Worm (Caenorhabditis elegans): ENCODE results near the gene gcy-7.
"Not testable (repeated sequence)": the region's sequence is repeated elsewhere in the genome, so short reads cannot be mapped to it uniquely, and the experiment has no call there.

gcy-7 gene

DNA sequence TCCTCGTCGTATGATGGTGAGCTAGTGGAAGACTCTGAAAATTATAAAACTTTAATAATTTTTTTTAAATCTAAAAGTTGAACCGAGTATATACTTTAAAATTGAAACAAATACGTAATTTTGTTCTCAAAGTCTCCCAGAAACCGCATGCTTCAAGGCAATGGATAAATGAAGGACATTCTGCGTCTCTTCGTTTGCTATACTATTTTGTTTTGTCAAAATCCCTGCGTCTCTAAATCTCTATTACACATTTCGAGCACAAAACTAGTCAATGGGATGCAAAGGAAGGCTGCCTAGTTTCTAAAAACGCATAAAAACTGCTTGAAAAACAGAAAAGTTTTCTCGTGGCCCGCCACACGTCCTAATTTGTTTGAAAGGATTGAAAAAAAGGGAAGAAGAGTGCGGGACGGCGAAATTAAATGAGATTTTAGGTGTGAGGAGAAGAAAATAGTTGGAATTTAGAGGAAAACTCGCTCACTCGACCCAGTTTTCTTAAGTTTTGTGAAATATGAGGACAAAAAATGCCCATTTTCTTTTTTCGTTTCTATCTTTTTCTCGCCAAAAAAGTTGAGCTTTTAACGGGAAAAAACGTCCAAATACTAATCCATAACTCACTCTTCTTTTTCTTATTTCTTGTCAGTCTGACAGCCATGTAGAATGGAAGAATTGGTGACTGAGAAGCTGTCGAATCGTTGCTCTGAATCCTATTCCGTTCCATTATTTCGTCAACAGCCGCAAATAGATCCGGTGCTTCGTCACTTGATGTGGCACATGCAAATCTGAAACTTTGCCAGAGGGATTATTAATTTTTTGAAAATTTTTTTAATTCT lies 41.6 kb downstream of the gcy-7 start:
- TF ChIP-seq hmg-1.1 (GFP tag; IDR thresholded peaks at IDR 0.05) (0 out of 2 replicates have a peak, but pooled peaks have one; percentile 22), nhr-42 (GFP tag; IDR thresholded peaks at IDR 0.05) (no peak), snpc-4 (tag; optimal IDR thresholded peaks at IDR 0.05) (no peak), hlh-30 (tag; optimal IDR thresholded peaks at IDR 0.05; ENCODE audit: insufficient read depth) (peak; percentile 38), hlh-11 (tag; optimal IDR thresholded peaks at IDR 0.05) (no peak), ces-1 (GFP tag; optimal IDR thresholded peaks at IDR 0.05) (no peak), mxl-2 (GFP tag; conservative IDR thresholded peaks at IDR 0.05) (no peak), daf-16 (GFP tag; optimal IDR thresholded peaks at IDR 0.05) (no peak), daf-16 (tag; optimal IDR thresholded peaks at IDR 0.05) (no peak), unc-62 (GFP tag; optimal IDR thresholded peaks at IDR 0.05 in 1 of 2) (peak in 1 of 2 experiments; percentile 96), unc-62 (tag; optimal IDR thresholded peaks at IDR 0.05) (no peak), lsy-2 (tag; optimal IDR thresholded peaks at IDR 0.05) (peak in 1 of 2 experiments; percentile 44), dpl-1 (GFP tag; optimal IDR thresholded peaks at IDR 0.05) (no peak), R02D3.7 (tag; optimal IDR thresholded peaks at IDR 0.05) (no peak)

DNA sequence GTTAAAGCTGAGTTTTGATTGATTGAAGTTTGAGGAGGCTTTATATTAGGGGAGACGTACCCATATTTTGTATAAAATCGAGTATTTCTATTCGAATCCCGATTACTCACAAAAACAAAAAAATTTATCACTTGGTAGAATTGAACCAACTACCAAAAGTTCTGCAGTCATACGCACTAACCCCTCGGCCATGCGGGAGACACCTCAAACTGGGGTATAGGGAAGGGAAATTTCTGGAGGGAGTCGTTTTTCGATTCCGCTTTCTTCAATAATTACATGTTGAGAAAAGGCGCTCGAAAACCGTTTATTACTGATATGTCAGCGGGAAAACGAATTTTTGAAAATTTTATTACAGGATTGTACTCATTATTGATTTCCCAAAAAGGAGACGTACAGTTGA lies 44.1 kb downstream of the gcy-7 start:
- TF ChIP-seq lim-7 (GFP tag; IDR thresholded peaks at IDR 0.05) (peak; percentile 77), Y75B8A.6 (GFP tag; IDR thresholded peaks at IDR 0.05) (0 out of 2 replicates have a peak, but pooled peaks have one; percentile 76), egl-43 (GFP tag; IDR thresholded peaks at IDR 0.05) (peak; percentile 75), nhr-41 (GFP tag; IDR thresholded peaks at IDR 0.05) (0 out of 2 replicates have a peak, but pooled peaks have one; percentile 43), vab-7 (GFP tag; IDR thresholded peaks at IDR 0.05) (peak; percentile 66), ceh-20 (GFP tag; IDR thresholded peaks at IDR 0.05) (0 out of 2 replicates have a peak, but pooled peaks have one; percentile 58), F26F4.8 (GFP tag; conservative IDR thresholded peaks at IDR 0.05) (peak; percentile 75), T26A8.4 (GFP tag; IDR thresholded peaks at IDR 0.05) (peak; percentile 45; the same call in 1 of the 2 replicates), pha-4 (GFP tag; IDR thresholded peaks at IDR 0.05) (peak; percentile 33; the same call in 1 of the 2 replicates), hmg-1.1 (GFP tag; IDR thresholded peaks at IDR 0.05) (peak; percentile 46; the same call in 1 of the 2 replicates), lin-1 (GFP tag; IDR thresholded peaks at IDR 0.05) (peak; percentile 63; the same call in 1 of the 2 replicates), dmd-6 (GFP tag; IDR thresholded peaks at IDR 0.05) (0 out of 2 replicates have a peak, but pooled peaks have one; percentile 14), tra-1 (GFP tag; IDR thresholded peaks at IDR 0.05) (peak; percentile 30; the same call in 1 of the 2 replicates), Y48G9A.11 (GFP tag; IDR thresholded peaks at IDR 0.05) (0 out of 2 replicates have a peak, but pooled peaks have one; percentile 28), arid-1 (GFP tag; conservative IDR thresholded peaks at IDR 0.05) (peak; percentile 78), dmd-9 (GFP tag; IDR thresholded peaks at IDR 0.05) (0 out of 2 replicates have a peak, but pooled peaks have one; percentile 39), snpc-1.2 (GFP tag; IDR thresholded peaks at IDR 0.05) (0 out of 2 replicates have a peak, but pooled peaks have one; percentile 24), madf-5 (GFP tag; IDR thresholded peaks at IDR 0.05) (0 out of 4 replicates have a peak, but pooled peaks of 1 of the 2 experiments have one; percentile 54), D1046.2 (GFP tag; IDR thresholded peaks at IDR 0.05) (0 out of 2 replicates have a peak, but pooled peaks have one; percentile 44), madf-9 (GFP tag; conservative IDR thresholded peaks at IDR 0.05) (0 out of 2 replicates have a peak, but pooled peaks have one; percentile 48), lin-38 (GFP tag; IDR thresholded peaks at IDR 0.05) (peak; percentile 65), mes-2 (tag; optimal IDR thresholded peaks at IDR 0.05; ENCODE audit: poor library complexity, severe bottlenecking) (peak; percentile 14), ZK337.2 (GFP tag; IDR thresholded peaks at IDR 0.05) (0 out of 2 replicates have a peak, but pooled peaks have one; percentile 33), dmd-8 (GFP tag; IDR thresholded peaks at IDR 0.05) (peak; percentile 87)
- TF ChIP-seq pha-4 (tag; optimal IDR thresholded peaks at IDR 0.05): not testable (repeated sequence)
